Worm (Caenorhabditis elegans) whole organism, L4 larva: ENCODE data around the gene vps-52.

Experiments used
- D1046.2 ChIP-seq: fragments of 200-800 bp; sonication (Bioruptor generic); IDR thresholded peaks from 2 replicates; pipeline ENCODE4 v1.3.6; 2022; ENCODE audit warnings: missing genetic modification characterization, missing compliant biosample characterization
- F26F4.8 ChIP-seq: fragments of 200-800 bp; sonication (Bioruptor generic); conservative IDR thresholded peaks from 2 replicates; pipeline ENCODE4 v1.3.6; 2022; ENCODE audit warnings: missing genetic modification characterization, missing compliant biosample characterization
- R02D3.7 ChIP-seq: fragments of 150-350 bp; sonication (generic microtip); optimal IDR thresholded peaks from 3 replicates; lab custom pipeline; 2014; ENCODE audit warnings: missing biosample characterization, missing genetic modification characterization
- Y48G9A.11 ChIP-seq: fragments of 200-800 bp; sonication (Bioruptor generic); IDR thresholded peaks from 2 replicates; pipeline ENCODE4 v1.3.6; 2022; ENCODE audit warnings: missing genetic modification reagents, missing genetic modification characterization, missing compliant biosample characterization
- Y5F2A.4 ChIP-seq: fragments of 200-800 bp; sonication (Bioruptor generic); optimal IDR thresholded peaks from 2 replicates; lab custom pipeline; 2018; ENCODE audit warnings: mild to moderate bottlenecking, missing genetic modification characterization, missing compliant biosample characterization
- Y75B8A.6 ChIP-seq: fragments of 200-800 bp; sonication (Bioruptor generic); IDR thresholded peaks from 2 replicates; pipeline ENCODE4 v1.3.6; 2022; ENCODE audit warnings: missing genetic modification reagents, missing genetic modification characterization, missing compliant biosample characterization
- ZK546.5 ChIP-seq, 2 experiments: sonication (generic microtip); optimal IDR thresholded peaks; 2 replicates each; lab custom pipeline; 2017; ENCODE audit warnings: missing biosample characterization in 2 of 2, missing genetic modification characterization in 2 of 2
- aha-1 ChIP-seq: fragments of 150-350 bp; peaks from one replicate; lab custom pipeline; 2014; ENCODE audit warnings: missing biosample characterization, missing genetic modification characterization
- arid-1 ChIP-seq: fragments of 200-800 bp; sonication (Bioruptor generic); conservative IDR thresholded peaks from 2 replicates; pipeline ENCODE4 v1.3.6; 2022; ENCODE audit warnings: missing genetic modification reagents, missing genetic modification characterization, missing compliant biosample characterization
- ceh-28 ChIP-seq: fragments of 150-350 bp; optimal IDR thresholded peaks from 2 replicates; lab custom pipeline; 2014; ENCODE audit warnings: missing biosample characterization, missing genetic modification reagents, missing genetic modification characterization
- ceh-32 ChIP-seq: sonication (generic microtip); optimal IDR thresholded peaks from 2 replicates; lab custom pipeline; 2016; ENCODE audit warnings: mild to moderate bottlenecking, missing genetic modification characterization, missing compliant biosample characterization; ENCODE audit not compliant: poor library complexity
- ceh-82 ChIP-seq: sonication (generic microtip); optimal IDR thresholded peaks from 2 replicates; lab custom pipeline; 2017; ENCODE audit warnings: missing biosample characterization, missing genetic modification characterization
- ctbp-1 ChIP-seq: fragments of 200-800 bp; sonication (Bioruptor generic); IDR thresholded peaks from 2 replicates; pipeline ENCODE4 v1.3.6; 2022; ENCODE audit warnings: missing genetic modification reagents, missing genetic modification characterization, missing compliant biosample characterization
- daf-16 ChIP-seq, 3 experiments: sonication (generic microtip); optimal IDR thresholded peaks; 2 replicates each; lab custom pipeline; 2016 to 2017; ENCODE audit warnings: missing genetic modification characterization in 3 of 3, missing genetic modification reagents in 3 of 3, mild to moderate bottlenecking in 2 of 3, missing compliant biosample characterization in 2 of 3, missing biosample characterization in 1 of 3, moderate library complexity in 1 of 3
- daf-8 ChIP-seq: fragments of 200-800 bp; sonication (Bioruptor generic); IDR thresholded peaks from 2 replicates; pipeline ENCODE4 v1.3.6; 2022; ENCODE audit warnings: missing genetic modification characterization, missing compliant biosample characterization
- dmd-6 ChIP-seq: fragments of 200-800 bp; sonication (Bioruptor generic); IDR thresholded peaks from 2 replicates; pipeline ENCODE4 v1.3.6; 2022; ENCODE audit warnings: missing genetic modification reagents, missing genetic modification characterization, missing compliant biosample characterization
- egl-27 ChIP-seq: sonication (generic microtip); optimal IDR thresholded peaks from 3 replicates; lab custom pipeline; 2017; ENCODE audit warnings: missing biosample characterization, missing genetic modification reagents, missing genetic modification characterization
- egl-43 ChIP-seq: fragments of 200-800 bp; sonication (Bioruptor generic); IDR thresholded peaks from 2 replicates; pipeline ENCODE4 v1.3.6; 2022; ENCODE audit warnings: missing genetic modification reagents, missing genetic modification characterization, missing compliant biosample characterization
- fkh-10 ChIP-seq: fragments of 150-350 bp; optimal IDR thresholded peaks from 2 replicates; lab custom pipeline; 2014; ENCODE audit warnings: missing biosample characterization, missing genetic modification reagents, missing genetic modification characterization
- hlh-30 ChIP-seq: sonication (generic microtip); optimal IDR thresholded peaks from 2 replicates; lab custom pipeline; 2017; ENCODE audit warnings: antibody characterized with exemption, mild to moderate bottlenecking, missing genetic modification characterization, missing compliant biosample characterization; ENCODE audit not compliant: insufficient read depth
- jun-1 ChIP-seq: fragments of 150-350 bp; optimal IDR thresholded peaks from 2 replicates; lab custom pipeline; 2014; ENCODE audit warnings: missing biosample characterization, missing genetic modification reagents, missing genetic modification characterization
- lin-1 ChIP-seq: fragments of 200-800 bp; sonication (Bioruptor generic); IDR thresholded peaks from 2 replicates; pipeline ENCODE4 v1.3.6; 2022; ENCODE audit warnings: missing genetic modification reagents, missing genetic modification characterization, missing compliant biosample characterization
- lin-13 ChIP-seq: fragments of 150-350 bp; optimal IDR thresholded peaks from 2 replicates; lab custom pipeline; 2014; ENCODE audit warnings: missing biosample characterization, missing genetic modification reagents, missing genetic modification characterization
- lin-15B ChIP-seq: fragments of 150-350 bp; sonication (generic microtip); optimal IDR thresholded peaks from 3 replicates; lab custom pipeline; 2014; ENCODE audit warnings: missing biosample characterization, missing genetic modification characterization
- lir-3 ChIP-seq: sonication (generic microtip); optimal IDR thresholded peaks from 2 replicates; lab custom pipeline; 2016; ENCODE audit warnings: mild to moderate bottlenecking, missing genetic modification characterization, missing compliant biosample characterization
- lsy-2 ChIP-seq, 2 experiments: fragments of 150-350 bp in 1 of 2; sonication (generic microtip) in 1 of 2; optimal IDR thresholded peaks; 2 replicates each; lab custom pipeline; 2014 to 2017; ENCODE audit warnings: missing biosample characterization in 2 of 2, missing genetic modification characterization in 2 of 2
- mdl-1 ChIP-seq, 2 experiments: fragments of 150-350 bp in 1 of 2; sonication (generic microtip) in 1 of 2; optimal IDR thresholded peaks; 2 replicates each; lab custom pipeline; 2014 to 2017; ENCODE audit warnings: missing biosample characterization in 2 of 2, missing genetic modification characterization in 2 of 2
- mep-1 ChIP-seq: fragments of 150-350 bp; sonication (generic microtip); optimal IDR thresholded peaks from 3 replicates; lab custom pipeline; 2014; ENCODE audit warnings: missing biosample characterization, missing genetic modification characterization
- mxl-2 ChIP-seq: fragments of 200-800 bp; sonication (Bioruptor generic); conservative IDR thresholded peaks from 2 replicates; pipeline ENCODE4 v1.3.6; 2022; ENCODE audit warnings: missing genetic modification reagents, missing genetic modification characterization, missing compliant biosample characterization
- mxl-3 ChIP-seq: fragments of 200-800 bp; sonication (Bioruptor generic); optimal IDR thresholded peaks from 2 replicates; lab custom pipeline; 2018; ENCODE audit warnings: mild to moderate bottlenecking, missing genetic modification characterization, missing compliant biosample characterization
- nhr-10 ChIP-seq: fragments of 150-350 bp; optimal IDR thresholded peaks from 2 replicates; lab custom pipeline; 2014; ENCODE audit warnings: missing biosample characterization, missing genetic modification characterization
- nhr-102 ChIP-seq: sonication (generic microtip); optimal IDR thresholded peaks from 2 replicates; lab custom pipeline; 2016; ENCODE audit warnings: mild to moderate bottlenecking, missing genetic modification characterization, moderate library complexity, missing compliant biosample characterization
- nhr-25 ChIP-seq: sonication (generic microtip); optimal IDR thresholded peaks from 2 replicates; lab custom pipeline; 2017; ENCODE audit warnings: missing genetic modification characterization, mild to moderate bottlenecking, missing compliant biosample characterization, antibody characterized with exemption, moderate library complexity, borderline replicate concordance; ENCODE audit not compliant: insufficient read depth
- nhr-6 ChIP-seq: fragments of 150-350 bp; optimal IDR thresholded peaks from 2 replicates; lab custom pipeline; 2014; ENCODE audit warnings: missing biosample characterization, missing genetic modification characterization
- pha-4 ChIP-seq, 2 experiments: fragments of 150-350 bp in 1 of 2; fragments of 200-800 bp in 1 of 2; sonication (Bioruptor generic) in 1 of 2; IDR thresholded peaks in 1 of 2; optimal IDR thresholded peaks in 1 of 2; 2 replicates each; pipeline versions ENCODE4 v1.3.6 to Lab custom; 2014 to 2022; ENCODE audit warnings: missing genetic modification characterization in 2 of 2, missing genetic modification reagents in 2 of 2, missing biosample characterization in 1 of 2, missing compliant biosample characterization in 1 of 2
- php-3 ChIP-seq: fragments of 200-800 bp; sonication (Bioruptor generic); IDR thresholded peaks from 2 replicates; pipeline ENCODE4 v1.3.6; 2022; ENCODE audit warnings: missing genetic modification reagents, missing genetic modification characterization, missing compliant biosample characterization
- pqm-1 ChIP-seq: sonication (generic microtip); optimal IDR thresholded peaks from 2 replicates; lab custom pipeline; 2017; ENCODE audit warnings: missing biosample characterization, missing genetic modification characterization
- set-16 ChIP-seq: fragments of 200-800 bp; sonication (Bioruptor generic); IDR thresholded peaks from 2 replicates; pipeline ENCODE4 v1.3.6; 2022; ENCODE audit warnings: missing genetic modification reagents, missing genetic modification characterization, missing compliant biosample characterization
- snpc-4 ChIP-seq: fragments of 150-350 bp; optimal IDR thresholded peaks from 2 replicates; lab custom pipeline; 2014; ENCODE audit warnings: missing biosample characterization, missing genetic modification characterization
- spr-1 ChIP-seq: sonication (generic microtip); optimal IDR thresholded peaks from 2 replicates; lab custom pipeline; 2016; ENCODE audit warnings: mild to moderate bottlenecking, missing genetic modification characterization, missing compliant biosample characterization
- tag-97 ChIP-seq: fragments of 200-800 bp; sonication (Bioruptor generic); IDR thresholded peaks from 2 replicates; pipeline ENCODE4 v1.3.6; 2022; ENCODE audit warnings: missing genetic modification characterization, missing compliant biosample characterization
- tra-1 ChIP-seq: fragments of 200-800 bp; sonication (Bioruptor generic); IDR thresholded peaks from 2 replicates; pipeline ENCODE4 v1.3.6; 2022; ENCODE audit warnings: missing genetic modification reagents, missing genetic modification characterization, missing compliant biosample characterization
- unc-130 ChIP-seq: sonication (generic microtip); optimal IDR thresholded peaks from 2 replicates; lab custom pipeline; 2016; ENCODE audit warnings: missing genetic modification reagents, missing genetic modification characterization, missing compliant biosample characterization
- zfp-2 ChIP-seq: sonication (generic microtip); optimal IDR thresholded peaks from 2 replicates; lab custom pipeline; 2016; ENCODE audit warnings: mild to moderate bottlenecking, missing genetic modification characterization, missing compliant biosample characterization
- zfp-3 ChIP-seq: fragments of 200-800 bp; sonication (Bioruptor generic); conservative IDR thresholded peaks from 2 replicates; pipeline ENCODE4 v1.3.6; 2022; ENCODE audit warnings: missing genetic modification reagents, missing genetic modification characterization, missing compliant biosample characterization
- zip-2 ChIP-seq: fragments of 150-350 bp; optimal IDR thresholded peaks from 2 replicates; lab custom pipeline; 2014; ENCODE audit warnings: missing biosample characterization, missing genetic modification characterization
- ztf-11 ChIP-seq: fragments of 150-350 bp; optimal IDR thresholded peaks from 2 replicates; lab custom pipeline; 2014; ENCODE audit warnings: missing biosample characterization, missing genetic modification characterization
- ztf-7 ChIP-seq: fragments of 150-350 bp; optimal IDR thresholded peaks from 2 replicates; lab custom pipeline; 2014; ENCODE audit warnings: missing biosample characterization, missing genetic modification characterization

Gene vps-52

DNA sequence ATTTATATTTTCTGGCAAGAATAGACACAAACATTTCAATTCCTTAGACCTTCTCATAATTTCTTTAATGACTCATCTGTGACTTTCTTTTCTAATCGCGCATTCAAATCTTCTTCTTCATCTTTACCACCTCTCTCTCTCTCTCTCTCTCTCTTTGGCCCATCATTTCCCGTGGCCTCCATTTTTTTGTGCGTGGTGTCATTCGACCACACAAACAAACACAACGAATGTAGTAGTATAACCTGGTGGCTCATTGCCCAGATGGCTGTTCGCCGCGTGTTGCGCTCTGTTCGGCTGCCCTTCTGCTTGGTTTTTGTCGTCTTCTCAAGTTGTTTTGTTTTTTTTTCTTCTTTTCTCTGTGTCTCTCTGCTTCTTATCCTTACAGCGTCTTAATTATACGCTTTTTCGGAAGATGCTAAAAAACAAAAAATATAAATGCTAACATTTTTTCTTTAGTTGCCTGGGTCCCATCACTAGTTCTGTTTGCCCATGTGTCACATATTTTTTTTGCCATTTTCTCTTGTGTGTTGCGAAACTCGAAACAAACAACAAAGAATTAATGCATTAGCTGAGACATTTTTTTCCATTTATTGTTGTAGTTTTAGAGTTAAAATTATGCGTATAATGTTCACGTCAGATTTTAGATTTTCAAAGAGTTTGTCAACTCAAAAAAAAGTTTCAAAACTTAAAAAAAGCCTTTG is 12.5 kb downstream of the vps-52 start (continued):
- TF ChIP-seq arid-1 (GFP tag; lab: Robert Waterston, UW) (no peak), zip-2 (tag; lab: Kevin White, UChicago) (no peak), egl-27 (tag; lab: Kevin White, UChicago) (no peak), tag-97 (GFP tag; lab: Robert Waterston, UW) (no peak), zfp-2 (no peak), R02D3.7 (tag; lab: Kevin White, UChicago) (no peak), lin-1 (GFP tag; lab: Robert Waterston, UW) (no peak), snpc-4 (no peak), spr-1 (tag; lab: Kevin White, UChicago) (no peak), lir-3 (tag; lab: Kevin White, UChicago) (no peak), D1046.2 (GFP tag; lab: Robert Waterston, UW) (no peak), set-16 (GFP tag; lab: Robert Waterston, UW) (no peak), aha-1 (tag; lab: Kevin White, UChicago) (no peak), nhr-25 (tag; lab: Kevin White, UChicago) (no peak), nhr-102 (tag; lab: Kevin White, UChicago) (no peak), lin-13 (no peak), dmd-6 (GFP tag; lab: Robert Waterston, UW) (0 out of 2 replicates have a peak, but pooled peaks have one; percentile 22), ZK546.5 (tag; optimal IDR thresholded peaks at IDR 0.05; lab: Kevin White, UChicago) (no peak), jun-1 (tag; lab: Kevin White, UChicago) (no peak), Y48G9A.11 (GFP tag; lab: Robert Waterston, UW) (no peak), ztf-7 (tag; lab: Kevin White, UChicago) (peak; percentile 13), mxl-3 (GFP tag; lab: Kevin White, UChicago) (no peak), ctbp-1 (GFP tag; lab: Robert Waterston, UW) (no peak), daf-16 (GFP tag; optimal IDR thresholded peaks at IDR 0.05; lab: Kevin White, UChicago) (peak in 1 of 2 experiments; percentile 19), daf-16 (tag; optimal IDR thresholded peaks at IDR 0.05; lab: Kevin White, UChicago) (no peak), mep-1 (peak; percentile 68)

DNA sequence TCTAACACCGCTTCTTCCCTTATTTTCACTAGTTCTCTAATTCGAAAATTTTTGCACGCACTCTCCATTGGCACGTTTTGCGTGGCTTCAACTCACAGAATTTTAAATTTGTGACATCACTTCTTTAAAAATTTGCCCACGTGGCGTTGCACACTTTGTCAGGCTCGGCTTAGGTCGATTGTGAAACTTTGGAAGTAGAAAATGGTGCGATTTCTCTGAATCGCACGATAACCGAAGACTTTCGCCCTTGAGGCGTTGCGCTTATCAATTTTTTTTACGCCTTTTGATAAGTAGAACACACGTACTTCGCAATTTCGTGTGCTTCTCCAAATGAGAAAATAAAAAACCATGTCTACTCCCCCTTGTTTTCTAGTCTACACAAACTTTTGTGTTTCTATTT is 13.2 kb downstream of the vps-52 start:
- peak; percentile 96 for TF ChIP-seq dmd-6 (GFP tag; lab: Robert Waterston, UW)
- TF ChIP-seq fkh-10 (GFP tag; lab: Kevin White, UChicago), result no peak
- peak in 1 of 2 experiments; percentile 83 for TF ChIP-seq mdl-1 (tag; optimal IDR thresholded peaks at IDR 0.05; lab: Kevin White, UChicago)
- no peak for TF ChIP-seq unc-130
- TF ChIP-seq ceh-28, result no peak
- no peak for TF ChIP-seq mxl-2
- peak; percentile 69 for TF ChIP-seq mxl-3 (GFP tag; lab: Kevin White, UChicago)
- TF ChIP-seq ceh-82 (tag; lab: Kevin White, UChicago), result no peak
- TF ChIP-seq lsy-2 (tag; optimal IDR thresholded peaks at IDR 0.05; lab: Kevin White, UChicago), result peak in 1 of 2 experiments; percentile 30
- TF ChIP-seq ztf-11 (tag; lab: Kevin White, UChicago), result no peak
- TF ChIP-seq hlh-30 (tag; lab: Kevin White, UChicago), result peak; percentile 47
- no peak for TF ChIP-seq egl-27 (tag; lab: Kevin White, UChicago)
- TF ChIP-seq lir-3 (tag; lab: Kevin White, UChicago), result no peak
- no peak for TF ChIP-seq ceh-32 (tag; lab: Kevin White, UChicago)
- no peak for TF ChIP-seq lin-13
- no peak for TF ChIP-seq F26F4.8
- no peak for TF ChIP-seq egl-43 (GFP tag; lab: Robert Waterston, UW)
- TF ChIP-seq nhr-10, result no peak
- no peak for TF ChIP-seq Y5F2A.4 (GFP tag; lab: Kevin White, UChicago)
- peak; percentile 88 for TF ChIP-seq pqm-1 (tag; lab: Kevin White, UChicago)
- peak; percentile 48; the same call in 1 of the 2 replicates for TF ChIP-seq pha-4 (GFP tag; IDR thresholded peaks at IDR 0.05; lab: Robert Waterston, UW)
- no peak for TF ChIP-seq pha-4 (tag; optimal IDR thresholded peaks at IDR 0.05; lab: Kevin White, UChicago)
- TF ChIP-seq zfp-3 (GFP tag; lab: Robert Waterston, UW), result peak; percentile 58; the same call in 1 of the 2 replicates
- 0 out of 2 replicates have a peak, but pooled peaks have one; percentile 49 for TF ChIP-seq php-3 (GFP tag; lab: Robert Waterston, UW)
- no peak for TF ChIP-seq lin-15B (tag; lab: Kevin White, UChicago)
- no peak for TF ChIP-seq Y75B8A.6
- no peak for TF ChIP-seq daf-8 (GFP tag; lab: Robert Waterston, UW)
- peak; percentile 81 for TF ChIP-seq tra-1 (GFP tag; lab: Robert Waterston, UW)
- no peak for TF ChIP-seq nhr-6 (tag; lab: Kevin White, UChicago)
